Fruit fly (Drosophila melanogaster): ENCODE results near the gene Stip1.

Gene Stip1

dm6 chr2L:294452-295362 is at the start of gene Stip1, which contains the start of gene U2af38:
Gene Stip1, plus strand, starts transcription at chr2L:295122.
Gene U2af38, minus strand, starts transcription at chr2L:294681.
- TF ChIP-seq CG17801 (GFP tag; optimal IDR thresholded peaks at IDR 0.05; ENCODE audit: partially characterized antibody): no peak

dm6 chr2L:246656-247340 is 48.1 kb upstream of the Stip1 start:
- TF ChIP-seq CG17801 (GFP tag; optimal IDR thresholded peaks at IDR 0.05; ENCODE audit: partially characterized antibody): peak; percentile 79

- TF ChIP-seq CG17801 (GFP tag; optimal IDR thresholded peaks at IDR 0.05; ENCODE audit: partially characterized antibody): no peak
Measured at dm6 chr2L:247432-247831, 47.5 kb upstream of the Stip1 start.

dm6 chr2L:247845-248473 is 47.0 kb upstream of the Stip1 start:
- TF ChIP-seq CG17801 (GFP tag; optimal IDR thresholded peaks at IDR 0.05; ENCODE audit: partially characterized antibody): no peak

DNA sequence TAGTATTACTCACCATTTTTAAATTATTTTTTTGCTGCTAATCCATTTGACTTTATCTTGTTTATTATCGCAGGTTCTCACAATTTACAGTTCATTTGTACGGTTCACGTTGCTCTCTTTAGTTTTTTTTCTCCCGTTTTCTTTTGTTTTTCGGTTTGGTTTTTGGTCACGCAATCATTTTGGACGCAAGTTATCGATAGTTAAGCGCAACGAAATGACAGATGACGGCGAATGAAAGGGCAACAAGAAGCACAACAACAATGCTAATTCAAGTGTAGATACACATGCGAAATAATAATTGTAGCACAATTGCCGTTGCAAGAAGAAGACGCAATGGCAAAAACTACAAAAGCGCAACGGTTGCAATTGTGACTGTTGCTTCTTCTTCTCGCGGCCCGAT is 46.3 kb upstream of the Stip1 start:
- TF ChIP-seq CG17801 (GFP tag; optimal IDR thresholded peaks at IDR 0.05; ENCODE audit: partially characterized antibody): no peak

- TF ChIP-seq CG17801 (GFP tag; optimal IDR thresholded peaks at IDR 0.05; ENCODE audit: partially characterized antibody): no peak
Measured at dm6 chr2L:249048-249825, 45.7 kb upstream of the Stip1 start.

- TF ChIP-seq CG17801 (GFP tag; optimal IDR thresholded peaks at IDR 0.05; ENCODE audit: partially characterized antibody): peak; percentile 75
Measured at dm6 chr2L:250507-251215, 44.3 kb upstream of the Stip1 start, which contains the start of gene kis. Gene kis, minus strand, starts transcription at chr2L:250823.

DNA sequence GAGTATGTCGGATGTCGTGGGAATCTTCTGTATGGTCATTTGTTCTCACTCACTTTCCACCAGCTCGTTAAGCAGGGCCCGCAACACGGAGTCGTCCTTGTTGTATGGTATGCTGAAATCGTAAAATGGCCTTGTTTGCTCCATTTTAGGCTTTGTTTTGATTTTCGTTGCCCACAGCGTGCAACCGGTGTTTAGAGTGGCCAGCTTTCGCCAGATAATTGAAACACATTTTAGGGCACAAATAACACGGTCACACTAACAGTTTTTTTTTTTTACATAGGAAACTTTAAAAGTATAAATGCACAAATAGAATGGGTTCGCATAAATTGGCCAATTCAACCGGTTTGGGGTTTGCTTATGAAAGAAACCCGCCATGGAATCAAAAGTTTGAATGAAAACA is 42.7 kb upstream of the Stip1 start, which contains the start of gene Rpp30:
TSS of gene Rpp30 (minus strand) at position 200 of the 400 bp plus-strand sequence.
- TF ChIP-seq CG17801 (GFP tag; optimal IDR thresholded peaks at IDR 0.05; ENCODE audit: partially characterized antibody): no peak

- TF ChIP-seq CG17801 (GFP tag; optimal IDR thresholded peaks at IDR 0.05; ENCODE audit: partially characterized antibody): no peak
Measured at dm6 chr2L:267441-268089, 27.4 kb upstream of the Stip1 start, which contains the start of gene CG17075. Gene CG17075, minus strand, starts transcription at chr2L:267505.

DNA sequence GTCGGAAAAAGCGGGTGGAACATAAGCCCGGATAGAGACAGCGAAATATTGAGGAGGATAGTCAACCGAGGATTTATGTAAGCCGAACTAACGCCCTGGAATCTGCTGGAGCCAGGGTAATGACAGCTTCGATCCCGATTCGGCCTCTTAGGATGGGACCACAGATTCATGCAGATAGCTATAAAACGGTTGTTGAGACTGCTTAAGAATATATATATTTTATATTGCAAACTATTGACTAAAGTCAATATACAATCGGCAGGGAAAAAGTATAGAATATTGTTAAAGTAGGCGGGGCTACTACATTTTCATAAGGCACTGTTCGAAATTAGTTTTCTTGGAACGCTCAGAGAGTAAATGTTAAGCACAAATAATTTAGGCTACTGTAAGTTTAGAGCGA is 26.1 kb upstream of the Stip1 start, which contains the start of gene CG3345:
TSS of gene CG3345 (plus strand) at position 301 of the 400 bp plus-strand sequence.
- no peak for TF ChIP-seq CG17801 (GFP tag; optimal IDR thresholded peaks at IDR 0.05; ENCODE audit: partially characterized antibody)

dm6 chr2L:271553-271952 is 23.4 kb upstream of the Stip1 start, which contains the start of gene Dus1:
Gene Dus1, minus strand, starts transcription at chr2L:271744.
- peak; percentile 55 for TF ChIP-seq CG17801 (GFP tag; optimal IDR thresholded peaks at IDR 0.05; ENCODE audit: partially characterized antibody)

DNA sequence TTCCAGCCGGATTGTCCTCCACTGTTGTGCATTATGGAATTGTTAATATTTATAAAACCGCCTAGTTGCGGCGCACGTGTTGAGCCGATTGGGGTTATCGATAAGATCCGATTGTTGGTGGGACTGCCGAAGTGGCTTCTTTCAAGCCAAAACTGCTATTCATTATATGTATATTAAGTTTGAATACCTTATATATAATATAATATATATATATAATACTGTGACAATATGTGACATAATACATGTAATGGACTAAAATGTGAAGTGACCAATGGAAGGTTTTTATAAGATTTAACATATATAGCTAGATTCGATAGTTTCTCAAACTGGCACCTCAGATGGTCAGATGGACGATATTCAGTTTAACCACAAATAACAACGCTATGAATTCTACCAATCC is 21.3 kb upstream of the Stip1 start, which contains the start of the genes mbm and CG11555:
TSS of gene mbm (minus strand) at position 113 of the 400 bp plus-strand sequence.
TSS of gene CG11555 (plus strand) at position 234 of the 400 bp plus-strand sequence.
- peak; percentile 32 for TF ChIP-seq CG17801 (GFP tag; optimal IDR thresholded peaks at IDR 0.05; ENCODE audit: partially characterized antibody)

DNA sequence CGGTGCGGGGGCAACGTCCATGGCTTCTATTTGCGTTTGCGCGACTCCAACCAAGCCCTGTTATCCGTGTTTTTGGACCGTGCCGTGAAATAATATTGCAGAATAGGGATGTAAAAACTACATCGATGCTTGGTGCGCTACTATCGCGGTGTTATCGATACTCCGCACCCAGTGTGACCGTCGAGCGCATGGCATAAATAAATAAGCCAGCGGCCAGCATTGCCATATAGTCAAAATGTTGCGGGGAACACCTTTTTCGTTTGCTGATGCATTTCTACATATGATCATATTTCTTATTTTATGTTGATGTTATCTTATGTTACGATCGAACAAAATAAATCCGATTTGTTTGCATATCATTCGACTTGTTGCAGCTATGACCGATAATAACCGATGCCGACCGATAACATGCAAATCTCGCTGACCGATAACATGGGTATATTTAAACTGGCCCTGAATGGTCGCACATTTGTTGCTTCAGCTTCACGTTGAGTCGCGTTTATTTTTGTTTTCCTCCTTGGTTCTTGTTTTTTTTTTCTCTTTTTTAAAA is 17.7 kb upstream of the Stip1 start, which contains the start of gene smo:
TSS of gene smo (plus strand) at position 461 of the 550 bp plus-strand sequence.
- TF ChIP-seq CG17801 (GFP tag; optimal IDR thresholded peaks at IDR 0.05; ENCODE audit: partially characterized antibody): no peak
